Worm (Caenorhabditis elegans) whole organism, L2 larva: ENCODE measurements around the gene act-5.

Source experiments
- lin-13 ChIP-seq: fragments of 150-350 bp; optimal IDR thresholded peaks from 2 replicates; lab custom pipeline; 2014; ENCODE audit warnings: missing biosample characterization, missing genetic modification reagents, missing genetic modification characterization
- nhr-237 ChIP-seq: fragments of 150-350 bp; optimal IDR thresholded peaks from 2 replicates; lab custom pipeline; 2014; ENCODE audit warnings: missing biosample characterization, missing genetic modification characterization
- unc-39 ChIP-seq: fragments of 150-350 bp; optimal IDR thresholded peaks from 2 replicates; lab custom pipeline; 2014; ENCODE audit warnings: missing biosample characterization, missing genetic modification characterization

ce11 chrIII:13648540-13648939, 42.7 kb upstream of the act-5 start:
- TF ChIP-seq unc-39: no peak
- TF ChIP-seq lin-13: no peak
- TF ChIP-seq nhr-237 (tag; lab: Kevin White, UChicago): no peak
